Worm (Caenorhabditis elegans) whole organism, L4 larva: ENCODE measurements around the gene Y41D4B.6.
"Not testable (repeated sequence)": the region's sequence is repeated elsewhere in the genome, so short reads cannot be mapped to it uniquely, and the experiment has no call there.

Experiments
- ceh-28 ChIP-seq: fragments of 150-350 bp; optimal IDR thresholded peaks from 2 replicates; lab custom pipeline; 2014; ENCODE audit warnings: missing biosample characterization, missing genetic modification reagents, missing genetic modification characterization
- ces-1 ChIP-seq: fragments of 150-350 bp; sonication (generic microtip); optimal IDR thresholded peaks from 4 replicates; lab custom pipeline; 2014; ENCODE audit warnings: missing biosample characterization, missing genetic modification reagents, missing genetic modification characterization
- jun-1 ChIP-seq: fragments of 150-350 bp; optimal IDR thresholded peaks from 2 replicates; lab custom pipeline; 2014; ENCODE audit warnings: missing biosample characterization, missing genetic modification reagents, missing genetic modification characterization
- nhr-28 ChIP-seq: fragments of 150-350 bp; optimal IDR thresholded peaks from 2 replicates; lab custom pipeline; 2014; ENCODE audit warnings: missing biosample characterization, missing genetic modification characterization
- zfp-3 ChIP-seq: fragments of 200-800 bp; sonication (Bioruptor generic); conservative IDR thresholded peaks from 2 replicates; pipeline ENCODE4 v1.3.6; 2022; ENCODE audit warnings: missing genetic modification reagents, missing genetic modification characterization, missing compliant biosample characterization

DNA sequence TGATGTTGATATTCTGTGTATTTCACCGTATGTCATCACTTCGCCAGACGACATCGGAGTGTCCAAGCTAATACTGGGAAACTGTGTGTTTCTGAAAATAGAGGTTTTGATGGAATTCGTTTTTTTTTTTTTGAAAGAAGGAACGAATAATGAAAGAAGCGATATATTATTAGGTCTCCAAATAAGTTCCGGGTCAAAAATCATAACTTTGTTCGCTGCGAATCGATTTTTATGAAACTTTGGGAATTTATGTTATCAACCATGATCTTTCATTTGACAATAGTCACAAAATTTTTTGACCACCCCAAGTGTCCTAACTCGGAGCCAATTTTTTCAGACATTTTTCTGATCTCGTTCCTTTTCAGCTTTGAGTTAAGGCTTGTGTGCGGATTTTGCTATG is 11.7 kb downstream of the Y41D4B.6 start, which contains the start of gene nhr-274:
- not testable (repeated sequence) for TF ChIP-seq zfp-3 (GFP tag; lab: Robert Waterston, UW); ces-1 (GFP tag; lab: Kevin White, UChicago); ceh-28 (tag; lab: Kevin White, UChicago); nhr-28; jun-1
